Fruit fly (Drosophila melanogaster): ENCODE measurements around the gene spn-E.

The spn-E gene

DNA sequence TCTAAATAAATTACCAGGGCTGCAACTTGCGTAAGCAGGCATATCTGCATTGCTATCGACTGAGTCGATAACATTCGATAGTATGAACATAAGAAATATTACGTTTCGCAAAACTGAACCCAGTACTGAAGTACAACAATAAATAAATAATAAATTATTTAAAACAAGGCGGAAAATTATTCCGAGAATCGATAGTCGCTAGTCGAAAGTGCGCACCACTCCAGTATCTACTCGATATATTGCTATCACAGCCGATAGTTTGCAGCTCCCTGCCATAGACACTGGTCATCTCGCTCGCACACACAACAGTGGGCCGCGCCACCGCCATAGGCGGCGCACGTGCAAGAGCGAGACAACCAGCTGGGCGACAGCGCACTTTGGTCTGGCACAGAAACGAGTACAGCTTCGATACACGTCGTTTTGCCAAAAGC, 43.8 kb upstream of the spn-E start, which contains the start of gene nsl1:
Gene nsl1 (plus strand): TSS at position 411 of the 431 bp plus-strand sequence.
- TF ChIP-seq rgr (GFP tag; optimal IDR thresholded peaks at IDR 0.05) (peak; percentile 83), jim (GFP tag; optimal IDR thresholded peaks at IDR 0.05) (no peak), Myc (optimal IDR thresholded peaks at IDR 0.05) (peak; percentile 12), usp (GFP tag; optimal IDR thresholded peaks at IDR 0.05) (no peak), pan (optimal IDR thresholded peaks at IDR 0.05) (no peak), lola (GFP tag; optimal IDR thresholded peaks at IDR 0.05) (no peak), Dfd (GFP tag; optimal IDR thresholded peaks at IDR 0.05) (no peak), Abd-B (GFP tag; optimal IDR thresholded peaks at IDR 0.05) (no peak), h (GFP tag; optimal IDR thresholded peaks at IDR 0.05) (peak; percentile 66), sv (GFP tag; optimal IDR thresholded peaks at IDR 0.05) (no peak), ey (GFP tag; optimal IDR thresholded peaks at IDR 0.05) (peak; percentile 21), brk (GFP tag; optimal IDR thresholded peaks at IDR 0.05) (peak; percentile 83), CG32264 (GFP tag; optimal IDR thresholded peaks at IDR 0.05) (no peak), GATAd (GFP tag; optimal IDR thresholded peaks at IDR 0.05) (no peak), N (GFP tag; optimal IDR thresholded peaks at IDR 0.05) (no peak), Rel (GFP tag; optimal IDR thresholded peaks at IDR 0.05) (peak; percentile 52), Rel (tag; optimal IDR thresholded peaks at IDR 0.05) (peak; percentile 25), foxo (GFP tag; optimal IDR thresholded peaks at IDR 0.05) (peak in 1 of 2 experiments; percentile 64), Hr83 (GFP tag; optimal IDR thresholded peaks at IDR 0.05; ENCODE audit: poor library complexity, severe bottlenecking) (no peak), Hr78 (GFP tag; optimal IDR thresholded peaks at IDR 0.05) (no peak), tai (GFP tag; optimal IDR thresholded peaks at IDR 0.05) (no peak), psq (GFP tag; optimal IDR thresholded peaks at IDR 0.05) (peak; percentile 25), sage (GFP tag; optimal IDR thresholded peaks at IDR 0.05) (no peak), dmrt93B (GFP tag; optimal IDR thresholded peaks at IDR 0.05) (peak; percentile 5), fru (GFP tag; optimal IDR thresholded peaks at IDR 0.05) (peak; percentile 52), dsf (GFP tag; optimal IDR thresholded peaks at IDR 0.05; ENCODE audit: borderline replicate concordance) (peak; percentile 24), dl (GFP tag; optimal IDR thresholded peaks at IDR 0.05; ENCODE audit: insufficient read depth in 1 of 2, partially characterized antibody in 2 of 2) (no peak), Hnf4 (GFP tag; optimal IDR thresholded peaks at IDR 0.05) (peak; percentile 73), HLH106 (tag; optimal IDR thresholded peaks at IDR 0.05) (peak; percentile 46), br (GFP tag; optimal IDR thresholded peaks at IDR 0.05) (peak; percentile 24), Sp1 (GFP tag; optimal IDR thresholded peaks at IDR 0.05) (peak; percentile 54), CrebA (GFP tag; optimal IDR thresholded peaks at IDR 0.05; ENCODE audit: borderline replicate concordance) (no peak), woc (GFP tag; optimal IDR thresholded peaks at IDR 0.05) (no peak), CG9705 (GFP tag; optimal IDR thresholded peaks at IDR 0.05) (peak; percentile 15), Jra (GFP tag; optimal IDR thresholded peaks at IDR 0.05) (peak; percentile 45), Mio (GFP tag; optimal IDR thresholded peaks at IDR 0.05) (no peak), OdsH (GFP tag; optimal IDR thresholded peaks at IDR 0.05) (peak; percentile 35), Vsx2 (GFP tag; optimal IDR thresholded peaks at IDR 0.05; ENCODE audit: partially characterized antibody) (no peak), Dif (GFP tag; optimal IDR thresholded peaks at IDR 0.05; ENCODE audit: partially characterized antibody) (peak; percentile 58)

DNA sequence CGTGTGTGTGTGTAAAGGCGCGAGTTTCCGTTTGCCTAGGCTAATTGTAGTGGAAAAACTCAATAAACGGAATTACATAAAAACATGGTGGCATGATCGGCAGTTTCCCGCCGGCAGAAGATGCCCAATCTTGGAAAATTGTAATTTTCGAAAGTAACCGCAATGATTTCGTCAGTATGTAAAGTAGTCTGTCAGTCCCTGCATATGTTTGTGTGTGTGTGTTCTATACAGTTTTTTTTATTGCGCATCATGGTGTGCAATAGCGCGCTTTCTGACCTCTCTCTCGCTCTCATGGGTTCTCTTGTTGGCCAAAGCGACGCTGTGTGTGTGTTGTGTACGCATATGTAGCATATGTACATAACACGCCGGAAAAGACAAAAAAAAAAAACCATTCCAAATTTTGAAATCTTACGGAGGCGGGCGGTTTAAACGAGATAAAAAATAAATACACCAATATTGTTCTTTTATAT, 42.9 kb upstream of the spn-E start:
- TF ChIP-seq rgr (GFP tag; optimal IDR thresholded peaks at IDR 0.05): peak; percentile 58
- TF ChIP-seq br (GFP tag; optimal IDR thresholded peaks at IDR 0.05): peak; percentile 46
- TF ChIP-seq h (GFP tag; optimal IDR thresholded peaks at IDR 0.05): peak; percentile 60
- peak in 1 of 2 experiments; percentile 31 for TF ChIP-seq foxo (GFP tag; optimal IDR thresholded peaks at IDR 0.05)
- TF ChIP-seq CG32264 (GFP tag; optimal IDR thresholded peaks at IDR 0.05): peak; percentile 27
- peak; percentile 42 for TF ChIP-seq Sp1 (GFP tag; optimal IDR thresholded peaks at IDR 0.05)
- no peak for TF ChIP-seq tai (GFP tag; optimal IDR thresholded peaks at IDR 0.05)
- TF ChIP-seq brk (GFP tag; optimal IDR thresholded peaks at IDR 0.05): peak; percentile 55
- TF ChIP-seq HLH106 (tag; optimal IDR thresholded peaks at IDR 0.05): no peak
- TF ChIP-seq Hr83 (GFP tag; optimal IDR thresholded peaks at IDR 0.05; ENCODE audit: poor library complexity, severe bottlenecking): peak; percentile 92
- no peak for TF ChIP-seq dmrt93B (GFP tag; optimal IDR thresholded peaks at IDR 0.05)
- no peak for TF ChIP-seq dsf (GFP tag; optimal IDR thresholded peaks at IDR 0.05; ENCODE audit: borderline replicate concordance)
- TF ChIP-seq sage (GFP tag; optimal IDR thresholded peaks at IDR 0.05): peak; percentile 39
- no peak for TF ChIP-seq Hnf4 (GFP tag; optimal IDR thresholded peaks at IDR 0.05)
- TF ChIP-seq Rel (GFP tag; optimal IDR thresholded peaks at IDR 0.05): no peak
- TF ChIP-seq Rel (tag; optimal IDR thresholded peaks at IDR 0.05): peak; percentile 38
- peak; percentile 13 for TF ChIP-seq fru (GFP tag; optimal IDR thresholded peaks at IDR 0.05)
- TF ChIP-seq sv (GFP tag; optimal IDR thresholded peaks at IDR 0.05): no peak
- peak; percentile 28 for TF ChIP-seq psq (GFP tag; optimal IDR thresholded peaks at IDR 0.05)
- TF ChIP-seq N (GFP tag; optimal IDR thresholded peaks at IDR 0.05): peak; percentile 88
- TF ChIP-seq Myc (optimal IDR thresholded peaks at IDR 0.05): no peak
- TF ChIP-seq Jra (GFP tag; optimal IDR thresholded peaks at IDR 0.05): peak; percentile 65
- no peak for TF ChIP-seq dl (GFP tag; optimal IDR thresholded peaks at IDR 0.05; ENCODE audit: insufficient read depth in 1 of 2, partially characterized antibody in 2 of 2)
- TF ChIP-seq ey (GFP tag; optimal IDR thresholded peaks at IDR 0.05): peak; percentile 8
- peak; percentile 19 for TF ChIP-seq OdsH (GFP tag; optimal IDR thresholded peaks at IDR 0.05)
- no peak for TF ChIP-seq lola (GFP tag; optimal IDR thresholded peaks at IDR 0.05)
- TF ChIP-seq jim (GFP tag; optimal IDR thresholded peaks at IDR 0.05): peak; percentile 78
- peak; percentile 41 for TF ChIP-seq Hr78 (GFP tag; optimal IDR thresholded peaks at IDR 0.05)
